Worm (Caenorhabditis elegans): ENCODE measurements around the gene T04C9.2.

DNA sequence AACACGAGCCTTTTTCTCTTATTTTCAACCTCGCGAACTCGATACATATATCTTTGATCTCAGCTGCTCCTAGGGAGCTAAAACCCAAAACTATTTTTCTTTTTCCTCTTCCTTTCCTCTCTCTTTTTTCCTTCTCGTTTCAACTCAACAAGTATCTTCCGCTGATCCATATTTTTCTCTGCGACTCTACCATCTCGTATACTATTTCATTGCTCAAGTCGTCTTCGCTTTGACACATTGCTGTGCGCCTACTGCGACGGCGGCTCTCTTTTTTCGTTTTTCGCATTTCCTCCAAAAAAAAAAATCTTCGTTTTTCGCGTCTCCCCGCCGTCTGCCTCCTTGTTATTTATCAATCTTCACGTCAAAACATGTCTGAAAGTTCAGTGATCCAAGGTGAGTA lies 41.9 kb upstream of the T04C9.2 start:
- TF ChIP-seq R02D3.7 (tag; optimal IDR thresholded peaks at IDR 0.05) (no peak), ztf-11 (tag; optimal IDR thresholded peaks at IDR 0.05) (no peak), ceh-82 (tag; optimal IDR thresholded peaks at IDR 0.05) (no peak), aly-2 (tag; optimal IDR thresholded peaks at IDR 0.05) (no peak), egl-27 (tag; optimal IDR thresholded peaks at IDR 0.05) (no peak), eor-1 (tag; optimal IDR thresholded peaks at IDR 0.05) (no peak), lin-15B (tag; optimal IDR thresholded peaks at IDR 0.05) (no peak), zag-1 (tag; optimal IDR thresholded peaks at IDR 0.05) (no peak), elt-3 (tag; optimal IDR thresholded peaks at IDR 0.05) (no peak), ceh-28 (tag; optimal IDR thresholded peaks at IDR 0.05) (no peak), egl-5 (tag; optimal IDR thresholded peaks at IDR 0.05) (no peak), mdl-1 (tag; optimal IDR thresholded peaks at IDR 0.05) (no peak), daf-12 (tag; optimal IDR thresholded peaks at IDR 0.05) (no peak), fos-1 (tag; optimal IDR thresholded peaks at IDR 0.05) (no peak)

Measured in whole organism, L3 larva.